Worm (Caenorhabditis elegans) whole organism, L3 larva: ENCODE measurements around the gene ins-20.

Experiments
- aly-2 ChIP-seq: fragments of 150-350 bp; optimal IDR thresholded peaks from 2 replicates; lab custom pipeline; 2014; ENCODE audit warnings: missing biosample characterization, missing genetic modification characterization
- ceh-28 ChIP-seq: fragments of 150-350 bp; optimal IDR thresholded peaks from 2 replicates; lab custom pipeline; 2014; ENCODE audit warnings: missing biosample characterization, missing genetic modification reagents, missing genetic modification characterization
- egl-5 ChIP-seq: fragments of 150-350 bp; optimal IDR thresholded peaks from 2 replicates; lab custom pipeline; 2017; ENCODE audit warnings: missing biosample characterization, missing genetic modification reagents, missing genetic modification characterization, inconsistent platforms
- elt-2 ChIP-seq: sonication (generic microtip); optimal IDR thresholded peaks from 2 replicates; lab custom pipeline; 2016; ENCODE audit warnings: missing genetic modification reagents, mild to moderate bottlenecking, missing genetic modification characterization, missing compliant biosample characterization
- fkh-10 ChIP-seq: sonication (generic microtip); optimal IDR thresholded peaks from 2 replicates; lab custom pipeline; 2017; ENCODE audit warnings: missing biosample characterization, missing genetic modification reagents, missing genetic modification characterization
- lin-15B ChIP-seq: fragments of 150-350 bp; optimal IDR thresholded peaks from 2 replicates; lab custom pipeline; 2014; ENCODE audit warnings: missing biosample characterization, missing genetic modification characterization
- lin-39 ChIP-seq: fragments of 150-350 bp; optimal IDR thresholded peaks from 2 replicates; lab custom pipeline; 2018; ENCODE audit warnings: missing biosample characterization, missing genetic modification reagents, missing genetic modification characterization
- lsy-12 ChIP-seq: sonication (generic microtip); optimal IDR thresholded peaks from 2 replicates; lab custom pipeline; 2016; ENCODE audit warnings: mild to moderate bottlenecking, missing genetic modification characterization, missing compliant biosample characterization
- nhr-11 ChIP-seq: fragments of 150-350 bp; optimal IDR thresholded peaks from 2 replicates; lab custom pipeline; 2014; ENCODE audit warnings: missing biosample characterization, missing genetic modification characterization
- nhr-23 ChIP-seq: fragments of 150-350 bp; optimal IDR thresholded peaks from 2 replicates; lab custom pipeline; 2014; ENCODE audit warnings: missing biosample characterization, missing genetic modification reagents, missing genetic modification characterization
- nhr-237 ChIP-seq: fragments of 150-350 bp; optimal IDR thresholded peaks from 2 replicates; lab custom pipeline; 2014; ENCODE audit warnings: missing biosample characterization, missing genetic modification characterization
- nhr-43 ChIP-seq: sonication (generic microtip); optimal IDR thresholded peaks from 2 replicates; lab custom pipeline; 2016; ENCODE audit warnings: mild to moderate bottlenecking, missing genetic modification characterization, missing compliant biosample characterization; ENCODE audit not compliant: poor library complexity, severe bottlenecking
- nhr-77 ChIP-seq: fragments of 150-350 bp; optimal IDR thresholded peaks from 2 replicates; lab custom pipeline; 2014; ENCODE audit warnings: missing biosample characterization, missing genetic modification characterization
- pha-4 ChIP-seq: fragments of 150-350 bp; optimal IDR thresholded peaks from 2 replicates; lab custom pipeline; 2014; ENCODE audit warnings: missing biosample characterization, missing genetic modification reagents, missing genetic modification characterization
- pqm-1 ChIP-seq: fragments of 150-350 bp; optimal IDR thresholded peaks from 2 replicates; lab custom pipeline; 2017; ENCODE audit warnings: missing biosample characterization, missing genetic modification characterization, inconsistent platforms
- tbx-2 ChIP-seq: sonication (generic microtip); optimal IDR thresholded peaks from 2 replicates; lab custom pipeline; 2016; ENCODE audit warnings: mild to moderate bottlenecking, missing genetic modification characterization, missing compliant biosample characterization
- unc-39 ChIP-seq: sonication (generic microtip); optimal IDR thresholded peaks from 4 replicates; lab custom pipeline; 2017; ENCODE audit warnings: missing biosample characterization, missing genetic modification characterization
- unc-62 ChIP-seq: fragments of 150-350 bp; sonication (generic microtip); optimal IDR thresholded peaks from 4 replicates; lab custom pipeline; 2014; ENCODE audit warnings: missing biosample characterization, missing genetic modification reagents, missing genetic modification characterization

The ins-20 gene

DNA sequence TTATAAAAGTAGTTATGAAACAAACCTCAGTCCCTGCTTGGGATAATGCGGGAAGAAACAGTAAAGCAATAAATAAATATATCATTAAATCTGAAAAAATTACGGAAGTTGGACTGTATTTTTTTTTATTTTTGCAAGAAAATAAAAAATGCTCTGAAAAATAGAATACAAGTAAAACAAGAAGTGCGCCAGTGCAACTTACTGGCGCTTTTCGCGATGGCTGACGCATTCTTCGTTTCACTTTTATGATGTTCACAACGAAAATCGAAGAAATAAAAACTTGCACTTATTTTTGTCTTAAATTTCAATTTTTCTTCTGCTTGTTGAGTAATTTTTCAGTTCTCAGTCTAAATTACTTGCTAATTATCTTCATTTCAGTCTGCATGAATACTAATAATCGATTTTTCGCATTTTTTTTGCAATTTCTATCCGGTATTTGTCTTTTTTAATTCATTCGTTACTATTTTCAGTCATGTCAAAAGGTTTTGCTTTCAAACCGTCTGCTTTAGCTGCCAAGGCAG lies 37.1 kb downstream of the ins-20 start, which contains the start of the genes R12C12.6 and ran-5 (continued):
- TF ChIP-seq fkh-10 (peak; percentile 16), lin-15B (tag; lab: Kevin White, UChicago) (peak; percentile 84), nhr-11 (tag; lab: Kevin White, UChicago) (peak; percentile 35), lin-39 (tag; lab: Kevin White, UChicago) (peak; percentile 18), pha-4 (peak; percentile 83), nhr-237 (no peak), pqm-1 (tag; lab: Kevin White, UChicago) (no peak), nhr-77 (no peak), nhr-23 (tag; lab: Kevin White, UChicago) (peak; percentile 90), elt-2 (tag; lab: Kevin White, UChicago) (peak; percentile 59), unc-39 (tag; lab: Kevin White, UChicago) (no peak), lsy-12 (peak; percentile 79), tbx-2 (tag; lab: Kevin White, UChicago) (peak; percentile 76), unc-62 (GFP tag; lab: Kevin White, UChicago) (no peak), aly-2 (tag; lab: Kevin White, UChicago) (peak; percentile 1)

DNA sequence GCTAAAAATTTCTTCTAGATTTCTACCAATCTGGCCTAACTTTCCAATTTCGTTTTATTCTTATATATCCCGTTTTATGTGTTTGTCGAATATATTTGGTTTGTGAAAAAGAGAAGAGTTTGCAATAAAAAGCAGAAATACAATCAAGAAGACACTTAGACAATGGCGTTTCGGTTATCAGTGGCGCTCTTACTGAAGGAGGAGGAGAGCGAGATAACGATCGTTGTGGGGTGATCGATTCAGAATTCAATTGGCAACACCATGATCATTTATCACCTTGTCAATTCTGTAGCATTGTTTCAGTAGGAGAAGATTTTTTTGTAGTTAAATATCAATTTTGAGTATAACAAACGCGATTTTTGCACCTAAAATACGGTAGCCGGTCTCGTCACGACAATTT lies 38.9 kb downstream of the ins-20 start:
- TF ChIP-seq elt-2 (tag; lab: Kevin White, UChicago): peak; percentile 89
- no peak for TF ChIP-seq nhr-43 (tag; lab: Kevin White, UChicago)
- peak; percentile 79 for TF ChIP-seq pqm-1 (tag; lab: Kevin White, UChicago)

DNA sequence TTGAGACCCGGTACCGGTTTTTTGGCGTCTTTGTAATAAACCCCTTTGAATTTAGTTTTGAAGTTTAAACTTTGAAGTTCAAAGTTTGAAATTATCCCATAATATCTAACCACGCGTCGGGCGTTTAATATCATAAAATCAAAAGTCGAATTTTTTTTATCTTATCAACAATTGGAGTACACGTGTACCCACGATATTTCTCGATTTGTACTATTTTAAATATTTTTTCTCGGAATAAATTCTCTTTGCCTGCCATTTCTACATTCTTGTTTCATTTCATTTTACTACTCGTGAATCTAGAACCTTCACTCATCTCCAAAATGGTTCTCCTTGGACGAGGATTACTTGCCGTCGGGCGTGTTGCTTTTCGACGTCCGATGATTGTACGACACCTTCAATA lies 39.5 kb downstream of the ins-20 start, which contains the start of gene gldc-1:
Gene gldc-1, plus strand, starts transcription at position 301 of the 400 bp plus-strand sequence.
- TF ChIP-seq ceh-28 (no peak), pqm-1 (tag; lab: Kevin White, UChicago) (peak; percentile 50)

DNA sequence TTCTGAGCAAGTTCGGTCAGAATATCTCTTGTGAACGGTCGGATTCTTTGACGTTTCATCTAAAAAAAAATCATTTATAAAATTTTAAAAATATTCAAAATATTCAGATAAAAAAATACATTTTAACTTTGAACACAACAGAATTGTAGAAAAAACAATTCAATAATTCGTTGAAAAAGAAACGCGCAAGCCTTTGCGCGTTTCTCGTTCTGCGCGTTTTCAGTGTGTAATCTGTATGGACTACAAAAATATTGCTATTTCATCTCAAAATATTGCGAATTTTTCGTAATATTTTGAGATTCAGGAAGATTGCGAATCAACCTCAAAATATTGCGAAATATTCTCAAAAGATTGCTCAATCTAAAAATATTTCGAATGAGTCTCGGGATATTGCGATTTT lies 45.3 kb downstream of the ins-20 start, which contains the start of gene R12C12.7:
Gene R12C12.7, minus strand, starts transcription at position 59 of the 400 bp plus-strand sequence.
- TF ChIP-seq pqm-1 (tag; lab: Kevin White, UChicago): peak; percentile 79
- no peak for TF ChIP-seq lsy-12
- TF ChIP-seq egl-5: no peak
- TF ChIP-seq nhr-23 (tag; lab: Kevin White, UChicago): peak; percentile 4
- TF ChIP-seq elt-2 (tag; lab: Kevin White, UChicago): peak; percentile 3
